Fruit fly (Drosophila melanogaster): ENCODE data around the gene kay.

The kay gene

DNA sequence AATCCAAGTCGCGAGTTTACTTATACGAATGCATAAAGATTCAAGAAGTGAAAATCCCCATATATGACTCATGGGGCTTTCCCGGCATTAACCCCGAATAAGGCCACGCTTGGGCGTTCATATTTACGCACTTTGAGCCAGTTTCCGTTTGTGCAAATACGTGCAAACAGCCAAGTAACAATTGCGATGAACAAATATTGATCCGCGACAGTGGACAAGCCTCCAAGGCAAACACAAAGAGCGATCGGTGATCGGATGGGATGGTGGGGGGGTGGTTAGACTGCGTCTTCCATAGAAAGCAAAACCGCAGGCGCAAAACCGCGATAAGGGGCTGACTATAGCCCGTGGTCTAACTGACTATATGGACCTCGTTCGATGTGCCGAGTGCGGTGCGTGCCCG, 8.6 kb upstream of the kay start:
- TF ChIP-seq Gug (GFP tag; IDR thresholded peaks at IDR 0.05) (peak; percentile 25; the same call in 1 of the 2 replicates), CG6808 (GFP tag; optimal IDR thresholded peaks at IDR 0.05) (peak; percentile 65), CG6854 (GFP tag; optimal IDR thresholded peaks at IDR 0.05) (peak; percentile 17), Met (GFP tag; optimal IDR thresholded peaks at IDR 0.05) (no peak), CG7368 (GFP tag; optimal IDR thresholded peaks at IDR 0.05) (no peak), CG9139 (GFP tag; optimal IDR thresholded peaks at IDR 0.05) (peak; percentile 72), cyc (GFP tag; optimal IDR thresholded peaks at IDR 0.05) (no peak), CG4318 (GFP tag; optimal IDR thresholded peaks at IDR 0.05) (no peak), fkh (GFP tag; optimal IDR thresholded peaks at IDR 0.05) (no peak), vri (GFP tag; optimal IDR thresholded peaks at IDR 0.05) (no peak), fd59A (GFP tag; optimal IDR thresholded peaks at IDR 0.05) (peak; percentile 10), dsx (GFP tag; optimal IDR thresholded peaks at IDR 0.05; ENCODE audit: poor library complexity, severe bottlenecking) (no peak), Smox (GFP tag; optimal IDR thresholded peaks at IDR 0.05) (no peak), lz (GFP tag; optimal IDR thresholded peaks at IDR 0.05) (no peak), spab (GFP tag; optimal IDR thresholded peaks at IDR 0.05) (peak; percentile 39), CG10669 (GFP tag; optimal IDR thresholded peaks at IDR 0.05) (peak; percentile 35), Hr4 (GFP tag; optimal IDR thresholded peaks at IDR 0.05) (no peak), net (GFP tag; optimal IDR thresholded peaks at IDR 0.05) (peak; percentile 14), CG8119 (GFP tag; IDR thresholded peaks at IDR 0.05) (no peak), CG11294 (GFP tag; IDR thresholded peaks at IDR 0.05) (no peak; the same call in 1 of the 2 replicates), CG6792 (GFP tag; optimal IDR thresholded peaks at IDR 0.05) (peak; percentile 0), Eip75B (GFP tag; optimal IDR thresholded peaks at IDR 0.05) (no peak), Sox14 (GFP tag; optimal IDR thresholded peaks at IDR 0.05) (peak; percentile 49), ss (GFP tag; optimal IDR thresholded peaks at IDR 0.05) (peak; percentile 55 to 60), CG8319 (GFP tag; optimal IDR thresholded peaks at IDR 0.05) (no peak), Hr38 (GFP tag; optimal IDR thresholded peaks at IDR 0.05) (peak; percentile 54), Eip78C (GFP tag) (peak; percentile 59), CG32006 (GFP tag; optimal IDR thresholded peaks at IDR 0.05) (no peak), Eip93F (GFP tag; optimal IDR thresholded peaks at IDR 0.05) (no peak), CG11902 (GFP tag; optimal IDR thresholded peaks at IDR 0.05) (no peak), eg (GFP tag; IDR thresholded peaks at IDR 0.05) (no peak; the same call in 1 of the 3 replicates), topi (GFP tag; optimal IDR thresholded peaks at IDR 0.05) (no peak), achi (GFP tag; optimal IDR thresholded peaks at IDR 0.05) (no peak), CG10631 (GFP tag; optimal IDR thresholded peaks at IDR 0.05) (peak; percentile 18), fd85E (GFP tag; optimal IDR thresholded peaks at IDR 0.05) (no peak), Ets21C (GFP tag; optimal IDR thresholded peaks at IDR 0.05) (no peak), Blimp-1 (GFP tag; optimal IDR thresholded peaks at IDR 0.05) (no peak), CG3919 (GFP tag; optimal IDR thresholded peaks at IDR 0.05) (no peak), dac (GFP tag; optimal IDR thresholded peaks at IDR 0.05) (no peak), pdm3 (GFP tag; optimal IDR thresholded peaks at IDR 0.05) (no peak), OdsH (GFP tag; optimal IDR thresholded peaks at IDR 0.05) (no peak), CG34406 (GFP tag; optimal IDR thresholded peaks at IDR 0.05) (peak; percentile 7), salr (GFP tag; optimal IDR thresholded peaks at IDR 0.05) (peak in 1 of 2 experiments; percentile 45), Hr39 (GFP tag; optimal IDR thresholded peaks at IDR 0.05) (no peak), CG6163 (GFP tag; IDR thresholded peaks at IDR 0.05) (peak; percentile 55; the same call in 2 of the 3 replicates), CG1621 (tag; optimal IDR thresholded peaks at IDR 0.05) (peak; percentile 56), CG3032 (tag; optimal IDR thresholded peaks at IDR 0.05) (no peak), Sox15 (GFP tag; optimal IDR thresholded peaks at IDR 0.05) (no peak), esn (GFP tag; optimal IDR thresholded peaks at IDR 0.05) (no peak), CG15336 (GFP tag; IDR thresholded peaks at IDR 0.05) (no peak), CG16779 (tag; optimal IDR thresholded peaks at IDR 0.05) (peak; percentile 6), Ets96B (tag; optimal IDR thresholded peaks at IDR 0.05) (no peak), svp (GFP tag) (no peak)

All from whole organism, prepupa.